Worm (Caenorhabditis elegans) whole organism, young adult: Measurements from ENCODE around the gene flp-5.

ENCODE experiments used
- B0336.3 ChIP-seq: fragments of 200-800 bp; sonication (Bioruptor generic); IDR thresholded peaks from 2 replicates; pipeline ENCODE4 v1.3.6; 2022; ENCODE audit warnings: missing genetic modification characterization, missing compliant biosample characterization
- C06A6.2 ChIP-seq: fragments of 200-800 bp; sonication (Bioruptor generic); conservative IDR thresholded peaks from 2 replicates; pipeline ENCODE4 v1.3.6; 2022; ENCODE audit warnings: missing genetic modification characterization, missing compliant biosample characterization
- C17E4.6 ChIP-seq: fragments of 200-800 bp; sonication (Bioruptor generic); IDR thresholded peaks from 2 replicates; pipeline ENCODE4 v1.3.6; 2022; ENCODE audit warnings: missing genetic modification reagents, missing genetic modification characterization, missing compliant biosample characterization
- D2030.7 ChIP-seq: fragments of 200-800 bp; sonication (Bioruptor generic); IDR thresholded peaks from 2 replicates; pipeline ENCODE4 v1.3.6; 2022; ENCODE audit warnings: missing genetic modification reagents, missing genetic modification characterization, missing compliant biosample characterization
- F22D6.2 ChIP-seq: sonication (generic microtip); optimal IDR thresholded peaks from 2 replicates; lab custom pipeline; 2016; ENCODE audit warnings: mild to moderate bottlenecking, missing genetic modification characterization, missing compliant biosample characterization
- F52B5.7 ChIP-seq: sonication (generic microtip); optimal IDR thresholded peaks from 2 replicates; lab custom pipeline; 2016; ENCODE audit warnings: mild to moderate bottlenecking, missing genetic modification characterization, missing compliant biosample characterization
- K11D2.4 ChIP-seq: fragments of 200-800 bp; sonication (Bioruptor generic); IDR thresholded peaks from 2 replicates; pipeline ENCODE4 v1.3.6; 2022; ENCODE audit warnings: missing genetic modification reagents, missing genetic modification characterization, missing compliant biosample characterization
- Y67H2A.10 ChIP-seq: fragments of 200-800 bp; sonication (Bioruptor generic); conservative IDR thresholded peaks from 2 replicates; pipeline ENCODE4 v1.3.6; 2022; ENCODE audit warnings: missing genetic modification reagents, missing genetic modification characterization, missing compliant biosample characterization
- Y95B8A.8 ChIP-seq: fragments of 200-800 bp; sonication (Bioruptor generic); IDR thresholded peaks from 2 replicates; pipeline ENCODE4 v1.3.6; 2022; ENCODE audit warnings: missing genetic modification reagents, missing genetic modification characterization, missing compliant biosample characterization
- ama-1 ChIP-seq, 3 experiments: fragments of 150-350 bp in 1 of 3; sonication (generic microtip) in 2 of 3; optimal IDR thresholded peaks; 2 replicates each; lab custom pipeline; 2014 to 2018; ENCODE audit warnings: missing biosample characterization in 2 of 3, missing genetic modification characterization in 2 of 3, missing genetic modification reagents in 2 of 3
- bed-1 ChIP-seq: fragments of 200-800 bp; sonication (Bioruptor generic); IDR thresholded peaks from 2 replicates; pipeline ENCODE4 v1.3.6; 2022; ENCODE audit warnings: missing genetic modification reagents, missing genetic modification characterization, missing compliant biosample characterization
- bed-2 ChIP-seq: fragments of 200-800 bp; sonication (Bioruptor generic); IDR thresholded peaks from 2 replicates; pipeline ENCODE4 v1.3.6; 2022; ENCODE audit warnings: missing genetic modification reagents, missing genetic modification characterization, missing compliant biosample characterization
- cebp-1 ChIP-seq, 2 experiments: fragments of 200-800 bp in 1 of 2; sonication (Bioruptor generic) in 1 of 2; sonication (generic microtip) in 1 of 2; IDR thresholded peaks in 1 of 2; optimal IDR thresholded peaks in 1 of 2; 2 replicates each; pipeline versions ENCODE4 v1.3.6 to Lab custom; 2017 to 2022; ENCODE audit warnings: missing compliant biosample characterization in 2 of 2, missing genetic modification characterization in 2 of 2, mild to moderate bottlenecking in 1 of 2, missing genetic modification reagents in 1 of 2, moderate library complexity in 1 of 2
- ceh-27 ChIP-seq: fragments of 200-800 bp; sonication (Bioruptor generic); optimal IDR thresholded peaks from 2 replicates; lab custom pipeline; 2018; ENCODE audit warnings: mild to moderate bottlenecking, missing genetic modification characterization, moderate library complexity, missing compliant biosample characterization
- ceh-79 ChIP-seq: sonication (generic microtip); optimal IDR thresholded peaks from 2 replicates; lab custom pipeline; 2017; ENCODE audit warnings: mild to moderate bottlenecking, missing genetic modification characterization, missing compliant biosample characterization
- chd-7 ChIP-seq: sonication (generic microtip); optimal IDR thresholded peaks from 2 replicates; lab custom pipeline; 2016; ENCODE audit warnings: mild to moderate bottlenecking, missing genetic modification characterization, moderate library complexity, missing compliant biosample characterization
- die-1 ChIP-seq: sonication (generic microtip); optimal IDR thresholded peaks from 2 replicates; lab custom pipeline; 2016; ENCODE audit warnings: missing genotype, mild to moderate bottlenecking, missing genetic modification characterization, missing compliant biosample characterization
- dox-1 ChIP-seq: fragments of 200-800 bp; sonication (Bioruptor generic); IDR thresholded peaks from 2 replicates; pipeline ENCODE4 v1.3.6; 2022; ENCODE audit warnings: missing genetic modification reagents, missing genetic modification characterization, missing compliant biosample characterization
- egl-18 ChIP-seq: fragments of 200-800 bp; sonication (Bioruptor generic); IDR thresholded peaks from 2 replicates; pipeline ENCODE4 v1.3.6; 2022; ENCODE audit warnings: missing genetic modification reagents, missing genetic modification characterization, missing compliant biosample characterization
- hmg-1.2 ChIP-seq: fragments of 200-800 bp; sonication (Bioruptor generic); IDR thresholded peaks from 2 replicates; pipeline ENCODE4 v1.3.6; 2022; ENCODE audit warnings: missing genetic modification reagents, missing genetic modification characterization, missing compliant biosample characterization
- let-607 ChIP-seq, 2 experiments: fragments of 200-800 bp in 1 of 2; sonication (Bioruptor generic) in 1 of 2; sonication (generic microtip) in 1 of 2; optimal IDR thresholded peaks; 2 replicates each; lab custom pipeline; 2016 to 2018; ENCODE audit warnings: mild to moderate bottlenecking in 2 of 2, missing compliant biosample characterization in 2 of 2, missing genetic modification characterization in 2 of 2, moderate library complexity in 2 of 2, missing genotype in 1 of 2
- lin-26 ChIP-seq: fragments of 200-800 bp; sonication (Bioruptor generic); IDR thresholded peaks from 2 replicates; pipeline ENCODE4 v1.3.6; 2022; ENCODE audit warnings: missing genetic modification reagents, missing genetic modification characterization, missing compliant biosample characterization
- lin-40 ChIP-seq: sonication (generic microtip); optimal IDR thresholded peaks from 2 replicates; lab custom pipeline; 2016; ENCODE audit warnings: missing genetic modification characterization, mild to moderate bottlenecking, missing compliant biosample characterization, missing genotype, missing genetic modification reagents
- lsy-27 ChIP-seq: sonication (generic microtip); optimal IDR thresholded peaks from 2 replicates; lab custom pipeline; 2017; ENCODE audit warnings: missing genetic modification characterization, mild to moderate bottlenecking, missing compliant biosample characterization, antibody characterized with exemption, missing genotype, borderline replicate concordance; ENCODE audit not compliant: insufficient read depth
- madf-10 ChIP-seq: sonication (generic microtip); optimal IDR thresholded peaks from 2 replicates; lab custom pipeline; 2016; ENCODE audit warnings: mild to moderate bottlenecking, missing genetic modification characterization, missing compliant biosample characterization
- mcd-1 ChIP-seq: fragments of 200-800 bp; sonication (Bioruptor generic); IDR thresholded peaks from 2 replicates; pipeline ENCODE4 v1.3.6; 2022; ENCODE audit warnings: missing genetic modification reagents, missing genetic modification characterization, missing compliant biosample characterization
- nfya-1 ChIP-seq: sonication (generic microtip); optimal IDR thresholded peaks from 2 replicates; lab custom pipeline; 2017; ENCODE audit warnings: antibody characterized with exemption, missing compliant biosample characterization, missing genetic modification characterization, borderline replicate concordance; ENCODE audit not compliant: insufficient read depth
- nfyb-1 ChIP-seq: fragments of 200-800 bp; sonication (Bioruptor generic); IDR thresholded peaks from 2 replicates; pipeline ENCODE4 v1.3.6; 2022; ENCODE audit warnings: missing genetic modification reagents, missing genetic modification characterization, missing compliant biosample characterization
- nhr-120 ChIP-seq: fragments of 200-800 bp; sonication (Bioruptor generic); IDR thresholded peaks from 2 replicates; pipeline ENCODE4 v1.3.6; 2022; ENCODE audit warnings: missing genetic modification characterization, missing compliant biosample characterization
- nhr-27 ChIP-seq: fragments of 200-800 bp; sonication (Bioruptor generic); optimal IDR thresholded peaks from 2 replicates; lab custom pipeline; 2018; ENCODE audit warnings: mild to moderate bottlenecking, missing genetic modification characterization, moderate library complexity, missing compliant biosample characterization
- nhr-80 ChIP-seq: sonication (generic microtip); optimal IDR thresholded peaks from 2 replicates; lab custom pipeline; 2016; ENCODE audit warnings: missing genetic modification characterization, missing compliant biosample characterization
- nhr-90 ChIP-seq: sonication (generic microtip); optimal IDR thresholded peaks from 2 replicates; lab custom pipeline; 2016; ENCODE audit warnings: missing genotype, mild to moderate bottlenecking, missing genetic modification characterization, missing compliant biosample characterization
- repo-1 ChIP-seq: sonication (generic microtip); optimal IDR thresholded peaks from 2 replicates; lab custom pipeline; 2017; ENCODE audit warnings: mild to moderate bottlenecking, missing genetic modification characterization, missing compliant biosample characterization
- snpc-1.3 ChIP-seq: sonication (generic microtip); optimal IDR thresholded peaks from 2 replicates; lab custom pipeline; 2017; ENCODE audit warnings: missing genetic modification characterization, mild to moderate bottlenecking, missing compliant biosample characterization, antibody characterized with exemption, moderate library complexity, missing genotype, missing genetic modification reagents; ENCODE audit not compliant: insufficient read depth
- snpc-4 ChIP-seq, 5 experiments: fragments of 150-350 bp in 1 of 5; sonication (generic microtip) in 4 of 5; optimal IDR thresholded peaks; 2 replicates each; lab custom pipeline; 2014 to 2018; ENCODE audit warnings: missing genetic modification characterization in 5 of 5, missing biosample characterization in 3 of 5, antibody characterized with exemption in 2 of 5, mild to moderate bottlenecking in 2 of 5, missing compliant biosample characterization in 2 of 5, missing genotype in 2 of 5, moderate library complexity in 2 of 5, missing genetic modification reagents in 1 of 5
- somi-1 ChIP-seq: fragments of 200-800 bp; sonication (Bioruptor generic); optimal IDR thresholded peaks from 2 replicates; lab custom pipeline; 2018; ENCODE audit warnings: mild to moderate bottlenecking, missing genetic modification characterization, missing compliant biosample characterization
- sptf-2 ChIP-seq: fragments of 200-800 bp; sonication (Bioruptor generic); optimal IDR thresholded peaks from 2 replicates; lab custom pipeline; 2018; ENCODE audit warnings: mild to moderate bottlenecking, missing genetic modification characterization, missing compliant biosample characterization
- tbp1 ChIP-seq: fragments of 200-800 bp; sonication (Bioruptor generic); optimal IDR thresholded peaks from 2 replicates; lab custom pipeline; 2018; ENCODE audit warnings: mild to moderate bottlenecking, missing genetic modification characterization, missing compliant biosample characterization
- zfh-2 ChIP-seq: fragments of 200-800 bp; sonication (Bioruptor generic); conservative IDR thresholded peaks from 2 replicates; pipeline ENCODE4 v1.3.6; 2022; ENCODE audit warnings: missing genetic modification reagents, missing genetic modification characterization, missing compliant biosample characterization
- ztf-18 ChIP-seq: sonication (generic microtip); optimal IDR thresholded peaks from 2 replicates; lab custom pipeline; 2016; ENCODE audit warnings: missing genotype, mild to moderate bottlenecking, missing genetic modification characterization, missing compliant biosample characterization
- ztf-26 ChIP-seq: sonication (generic microtip); optimal IDR thresholded peaks from 2 replicates; lab custom pipeline; 2017; ENCODE audit warnings: missing genetic modification characterization, missing compliant biosample characterization
- ztf-28 ChIP-seq: fragments of 200-800 bp; sonication (Bioruptor generic); IDR thresholded peaks from 2 replicates; pipeline ENCODE4 v1.3.6; 2022; ENCODE audit warnings: missing genetic modification reagents, missing genetic modification characterization, missing compliant biosample characterization
- ztf-3 ChIP-seq: fragments of 200-800 bp; sonication (Bioruptor generic); optimal IDR thresholded peaks from 2 replicates; lab custom pipeline; 2018; ENCODE audit warnings: mild to moderate bottlenecking, missing genetic modification characterization, missing compliant biosample characterization
- ztf-6 ChIP-seq: fragments of 200-800 bp; sonication (Bioruptor generic); IDR thresholded peaks from 2 replicates; pipeline ENCODE4 v1.3.6; 2022; ENCODE audit warnings: missing genetic modification reagents, missing genetic modification characterization, missing compliant biosample characterization

Gene flp-5

DNA sequence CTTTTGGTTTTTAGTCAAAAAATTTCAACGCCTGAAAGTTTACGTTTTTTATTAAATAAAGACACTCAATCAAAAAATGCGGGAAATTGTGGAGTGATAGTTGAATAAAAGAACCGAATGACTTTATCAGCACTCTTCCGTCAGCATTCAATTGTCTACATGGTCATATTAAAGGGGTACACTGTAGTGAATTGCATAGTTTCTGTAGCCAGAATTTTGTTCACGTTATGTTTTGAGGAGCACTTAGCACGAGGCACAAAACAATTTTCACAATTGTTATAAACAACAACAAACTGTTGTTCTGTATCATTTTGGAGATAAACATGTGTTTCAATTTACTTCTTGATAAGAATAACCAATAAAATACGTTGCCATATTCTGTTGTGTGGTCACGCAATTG is 21.0 kb downstream of the flp-5 start, which contains the start of gene D2021.4:
Gene D2021.4 (minus strand): TSS at position 48 of the 400 bp plus-strand sequence.
- TF ChIP-seq snpc-4 (GFP tag; optimal IDR thresholded peaks at IDR 0.05; lab: Kevin White, UChicago) (no peak), snpc-4 (tag; optimal IDR thresholded peaks at IDR 0.05; lab: Kevin White, UChicago) (no peak), cebp-1 (GFP tag; IDR thresholded peaks at IDR 0.05; lab: Robert Waterston, UW) (no peak), cebp-1 (tag; optimal IDR thresholded peaks at IDR 0.05; lab: Kevin White, UChicago) (peak; percentile 28), nhr-80 (peak; percentile 90), Y95B8A.8 (GFP tag; lab: Robert Waterston, UW) (no peak), bed-1 (no peak), sptf-2 (GFP tag; lab: Kevin White, UChicago) (no peak), nfyb-1 (GFP tag; lab: Robert Waterston, UW) (no peak)

DNA sequence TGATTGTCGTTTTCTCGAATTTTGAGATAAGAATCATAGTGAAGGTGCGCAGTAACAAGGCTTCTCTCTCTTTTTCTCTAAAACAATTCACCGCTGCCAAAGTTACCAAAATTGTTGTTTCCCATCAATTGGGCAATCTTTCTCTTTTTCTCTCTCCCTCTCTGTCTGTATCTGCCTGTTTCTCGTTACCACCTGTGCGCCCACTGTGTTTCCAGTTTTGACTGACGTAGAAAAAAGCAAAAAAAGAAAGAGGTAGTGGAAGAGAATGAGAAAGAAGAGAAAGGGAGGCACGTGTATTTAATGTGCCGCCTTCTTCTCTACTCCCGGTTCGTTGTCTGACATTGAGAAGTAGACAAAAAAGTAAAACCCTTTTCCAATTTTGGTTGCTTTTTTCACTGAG is 22.0 kb downstream of the flp-5 start:
- TF ChIP-seq C06A6.2 (GFP tag; lab: Robert Waterston, UW) (peak; percentile 35; the same call in 1 of the 2 replicates), chd-7 (tag; lab: Kevin White, UChicago) (peak; percentile 31), nfya-1 (tag; lab: Kevin White, UChicago) (no peak), madf-10 (tag; lab: Kevin White, UChicago) (peak; percentile 1), Y67H2A.10 (GFP tag; lab: Robert Waterston, UW) (no peak), dox-1 (peak; percentile 38; the same call in 1 of the 2 replicates), F22D6.2 (tag; lab: Kevin White, UChicago) (peak; percentile 69), die-1 (tag; lab: Kevin White, UChicago) (peak; percentile 26), nhr-27 (tag; lab: Kevin White, UChicago) (no peak), ama-1 (optimal IDR thresholded peaks at IDR 0.05; lab: Kevin White, UChicago) (no peak), ama-1 (GFP tag; optimal IDR thresholded peaks at IDR 0.05; lab: Kevin White, UChicago) (no peak), lin-26 (GFP tag; lab: Robert Waterston, UW) (peak; percentile 38; the same call in 1 of the 2 replicates), let-607 (tag; optimal IDR thresholded peaks at IDR 0.05; lab: Kevin White, UChicago) (no peak), nhr-80 (peak; percentile 85), ceh-79 (no peak), B0336.3 (GFP tag; lab: Robert Waterston, UW) (0 out of 2 replicates have a peak, but pooled peaks have one; percentile 25), ztf-3 (no peak), C17E4.6 (GFP tag; lab: Robert Waterston, UW) (no peak), snpc-1.3 (tag; lab: Kevin White, UChicago) (no peak), ztf-28 (GFP tag; lab: Robert Waterston, UW) (no peak), hmg-1.2 (GFP tag; lab: Robert Waterston, UW) (peak; percentile 40; the same call in 1 of the 2 replicates), mcd-1 (GFP tag; lab: Robert Waterston, UW) (peak; percentile 30; the same call in 1 of the 2 replicates), bed-2 (GFP tag; lab: Robert Waterston, UW) (no peak), nhr-120 (GFP tag; lab: Robert Waterston, UW) (no peak), F52B5.7 (tag; lab: Kevin White, UChicago) (no peak), K11D2.4 (GFP tag; lab: Robert Waterston, UW) (0 out of 2 replicates have a peak, but pooled peaks have one; percentile 40), ztf-18 (tag; lab: Kevin White, UChicago) (peak; percentile 32), ceh-27 (GFP tag; lab: Kevin White, UChicago) (peak; percentile 38), sptf-2 (GFP tag; lab: Kevin White, UChicago) (peak; percentile 27), egl-18 (GFP tag; lab: Robert Waterston, UW) (no peak), zfh-2 (GFP tag; lab: Robert Waterston, UW) (0 out of 2 replicates have a peak, but pooled peaks have one; percentile 21), ztf-6 (GFP tag; lab: Robert Waterston, UW) (no peak), ztf-26 (tag; lab: Kevin White, UChicago) (peak; percentile 54), somi-1 (GFP tag; lab: Kevin White, UChicago) (peak; percentile 79), repo-1 (no peak), nhr-90 (tag; lab: Kevin White, UChicago) (no peak), D2030.7 (GFP tag; lab: Robert Waterston, UW) (no peak), tbp1 (peak; percentile 17), lin-40 (tag; lab: Kevin White, UChicago) (peak; percentile 86), lsy-27 (tag; lab: Kevin White, UChicago) (no peak)
